Fruit fly (Drosophila melanogaster): ENCODE measurements around the gene CG10602.

The CG10602 gene

dm6 chr2L:18896371-18896770, 37.3 kb upstream of the CG10602 start:
- TF ChIP-seq Met (GFP tag; optimal IDR thresholded peaks at IDR 0.05) (no peak), Blimp-1 (GFP tag; optimal IDR thresholded peaks at IDR 0.05) (no peak), CG6276 (GFP tag; optimal IDR thresholded peaks at IDR 0.05) (no peak), OdsH (GFP tag; optimal IDR thresholded peaks at IDR 0.05) (no peak), pdm3 (GFP tag; optimal IDR thresholded peaks at IDR 0.05) (no peak), CG11762 (GFP tag; optimal IDR thresholded peaks at IDR 0.05; ENCODE audit: insufficient read depth) (no peak), CG9139 (GFP tag; optimal IDR thresholded peaks at IDR 0.05) (no peak)

DNA sequence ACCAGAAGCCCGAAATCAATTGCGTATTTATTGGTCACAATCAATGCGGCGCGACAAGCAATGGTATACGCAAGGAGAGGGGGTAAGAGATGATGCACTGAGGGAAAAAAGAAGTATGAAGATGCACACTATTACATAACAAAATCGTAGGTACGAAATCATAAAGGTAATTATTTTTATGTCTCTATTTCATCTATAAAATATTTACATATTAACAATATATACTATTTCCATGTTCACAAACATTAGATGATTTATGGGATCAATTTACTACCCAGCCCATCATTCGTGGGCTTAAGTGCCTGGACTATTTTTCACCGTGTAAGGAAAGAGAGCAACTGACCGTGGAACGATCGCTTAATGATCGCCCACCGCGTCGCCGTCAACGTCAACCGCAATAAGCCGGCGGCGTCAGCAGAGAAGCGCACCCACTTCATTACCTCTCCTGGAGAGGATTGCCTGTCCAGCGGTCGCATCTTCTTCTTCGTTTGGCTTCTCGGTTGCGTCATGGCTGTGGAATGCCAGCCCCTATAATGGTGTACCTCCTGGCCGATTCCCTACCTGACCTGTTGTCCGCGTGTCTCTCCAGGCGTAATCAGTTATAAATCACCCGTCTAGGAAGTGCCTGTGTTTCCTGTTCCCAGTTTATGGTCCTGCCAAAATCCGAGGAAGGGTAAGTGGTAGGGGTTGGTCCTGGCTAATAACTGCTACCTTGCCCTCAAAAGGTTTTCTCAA, 36.1 kb upstream of the CG10602 start:
- TF ChIP-seq cyc (GFP tag; optimal IDR thresholded peaks at IDR 0.05) (peak; percentile 16), CG3919 (GFP tag; optimal IDR thresholded peaks at IDR 0.05) (peak; percentile 16), topi (GFP tag; optimal IDR thresholded peaks at IDR 0.05) (peak; percentile 3), CG3032 (tag; optimal IDR thresholded peaks at IDR 0.05) (peak; percentile 40), CG11762 (GFP tag; optimal IDR thresholded peaks at IDR 0.05; ENCODE audit: insufficient read depth) (no peak), dac (GFP tag; optimal IDR thresholded peaks at IDR 0.05) (no peak), Met (GFP tag; optimal IDR thresholded peaks at IDR 0.05) (peak; percentile 25), svp (GFP tag) (peak; percentile 69), Eip78C (GFP tag) (peak; percentile 23), esn (GFP tag; optimal IDR thresholded peaks at IDR 0.05) (peak; percentile 29), CG34406 (GFP tag; optimal IDR thresholded peaks at IDR 0.05) (peak; percentile 23), spab (GFP tag; optimal IDR thresholded peaks at IDR 0.05) (no peak), ss (GFP tag; optimal IDR thresholded peaks at IDR 0.05) (peak in 1 of 2 experiments; percentile 3), fd85E (GFP tag; optimal IDR thresholded peaks at IDR 0.05) (no peak), Eip75B (GFP tag; optimal IDR thresholded peaks at IDR 0.05) (no peak), Ets96B (tag; optimal IDR thresholded peaks at IDR 0.05) (peak; percentile 24), OdsH (GFP tag; optimal IDR thresholded peaks at IDR 0.05) (peak; percentile 5), achi (GFP tag; optimal IDR thresholded peaks at IDR 0.05) (peak; percentile 15), Smox (GFP tag; optimal IDR thresholded peaks at IDR 0.05) (peak; percentile 9), CG6808 (GFP tag; optimal IDR thresholded peaks at IDR 0.05) (peak; percentile 29), CG10631 (GFP tag; optimal IDR thresholded peaks at IDR 0.05) (peak; percentile 30), CG10669 (GFP tag; optimal IDR thresholded peaks at IDR 0.05) (peak; percentile 9)

DNA sequence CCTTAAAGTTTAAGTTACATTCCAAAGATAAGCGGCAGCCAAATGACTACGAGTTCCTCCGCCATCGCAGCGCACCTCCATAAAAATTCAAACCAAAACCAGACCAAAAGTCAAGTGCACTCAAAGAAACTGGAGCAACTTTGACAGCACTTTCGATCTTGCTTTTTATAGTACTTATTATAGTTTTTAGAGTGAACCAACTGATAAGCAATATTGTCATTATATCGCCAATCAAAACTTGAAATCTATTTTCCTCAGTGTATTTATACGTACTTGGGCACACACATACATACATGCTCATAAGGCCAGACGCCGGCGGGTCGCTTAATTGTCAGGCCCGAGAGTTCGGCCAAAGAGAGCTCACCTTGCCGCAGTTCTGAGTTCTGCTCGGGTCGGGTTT, 31.0 kb upstream of the CG10602 start:
- peak; percentile 78 for TF ChIP-seq acj6 (GFP tag; optimal IDR thresholded peaks at IDR 0.05)
- peak; percentile 72 for TF ChIP-seq CG11902 (GFP tag; optimal IDR thresholded peaks at IDR 0.05)
- peak; percentile 85 for TF ChIP-seq Hr39 (GFP tag; optimal IDR thresholded peaks at IDR 0.05)
- TF ChIP-seq Smox (GFP tag; optimal IDR thresholded peaks at IDR 0.05): peak; percentile 80
- no peak for TF ChIP-seq CG6854 (GFP tag; optimal IDR thresholded peaks at IDR 0.05)
- TF ChIP-seq CG32006 (GFP tag; optimal IDR thresholded peaks at IDR 0.05): peak; percentile 21
- TF ChIP-seq esn (GFP tag; optimal IDR thresholded peaks at IDR 0.05): peak; percentile 83
- TF ChIP-seq salr (GFP tag; optimal IDR thresholded peaks at IDR 0.05): peak; percentile 47 to 61
- peak; percentile 79 for TF ChIP-seq lz (GFP tag; optimal IDR thresholded peaks at IDR 0.05)
- TF ChIP-seq achi (GFP tag; optimal IDR thresholded peaks at IDR 0.05): peak; percentile 69
- TF ChIP-seq CG3032 (tag; optimal IDR thresholded peaks at IDR 0.05): peak; percentile 71
- peak; percentile 81 for TF ChIP-seq Sox102F (GFP tag; optimal IDR thresholded peaks at IDR 0.05)
- peak; percentile 84 for TF ChIP-seq topi (GFP tag; optimal IDR thresholded peaks at IDR 0.05)
- peak; percentile 78 for TF ChIP-seq CG31627 (GFP tag; optimal IDR thresholded peaks at IDR 0.05)
- peak; percentile 72 for TF ChIP-seq fd59A (GFP tag; optimal IDR thresholded peaks at IDR 0.05)
- TF ChIP-seq Sox14 (GFP tag; optimal IDR thresholded peaks at IDR 0.05): peak; percentile 75
- peak; percentile 73 for TF ChIP-seq CG6792 (GFP tag; optimal IDR thresholded peaks at IDR 0.05)
- 0 out of 3 replicates have a peak, but pooled peaks have one; percentile 21 for TF ChIP-seq eg (GFP tag; IDR thresholded peaks at IDR 0.05)
- TF ChIP-seq pdm3 (GFP tag; optimal IDR thresholded peaks at IDR 0.05): peak; percentile 71
- peak; percentile 55 for TF ChIP-seq net (GFP tag; optimal IDR thresholded peaks at IDR 0.05)
- no peak for TF ChIP-seq CG16779 (tag; optimal IDR thresholded peaks at IDR 0.05)
- peak; percentile 78 for TF ChIP-seq OdsH (GFP tag; optimal IDR thresholded peaks at IDR 0.05)
- TF ChIP-seq Hr4 (GFP tag; optimal IDR thresholded peaks at IDR 0.05): peak; percentile 17
- peak; percentile 79 for TF ChIP-seq Eip75B (GFP tag; optimal IDR thresholded peaks at IDR 0.05)
- peak; percentile 56 for TF ChIP-seq CG11762 (GFP tag; optimal IDR thresholded peaks at IDR 0.05; ENCODE audit: insufficient read depth)
- no peak for TF ChIP-seq fd85E (GFP tag; optimal IDR thresholded peaks at IDR 0.05)
- TF ChIP-seq dsx (GFP tag; optimal IDR thresholded peaks at IDR 0.05; ENCODE audit: poor library complexity, severe bottlenecking): peak; percentile 73
- TF ChIP-seq Gug (GFP tag; IDR thresholded peaks at IDR 0.05): no peak
- peak; percentile 86 for TF ChIP-seq cyc (GFP tag; optimal IDR thresholded peaks at IDR 0.05)
- no peak for TF ChIP-seq CG15336 (GFP tag; IDR thresholded peaks at IDR 0.05)
- TF ChIP-seq CG9139 (GFP tag; optimal IDR thresholded peaks at IDR 0.05): peak; percentile 62
